Worm (Caenorhabditis elegans) whole organism, L1 larva: ENCODE results near the gene ndx-2.

Experiments
- C04F5.9 ChIP-seq: sonication (generic microtip); optimal IDR thresholded peaks from 2 replicates; lab custom pipeline; 2016; ENCODE audit warnings: missing genetic modification characterization, missing compliant biosample characterization
- C16A3.4 ChIP-seq: fragments of 150-350 bp; optimal IDR thresholded peaks from 2 replicates; lab custom pipeline; 2014; ENCODE audit warnings: missing biosample characterization, missing genetic modification characterization
- Y116A8C.19 ChIP-seq: sonication (generic microtip); optimal IDR thresholded peaks from 2 replicates; lab custom pipeline; 2016; ENCODE audit warnings: missing compliant biosample characterization, missing genetic modification characterization, borderline replicate concordance
- aly-2 ChIP-seq: fragments of 150-350 bp; optimal IDR thresholded peaks from 2 replicates; lab custom pipeline; 2014; ENCODE audit warnings: missing biosample characterization, missing genetic modification characterization
- ama-1 ChIP-seq: fragments of 150-350 bp; optimal IDR thresholded peaks from 2 replicates; lab custom pipeline; 2014
- ceh-63 ChIP-seq: fragments of 200-800 bp; sonication (Bioruptor generic); optimal IDR thresholded peaks from 2 replicates; lab custom pipeline; 2018; ENCODE audit warnings: mild to moderate bottlenecking, missing genetic modification characterization, missing compliant biosample characterization
- ceh-8 ChIP-seq: fragments of 200-800 bp; sonication (Bioruptor generic); optimal IDR thresholded peaks from 2 replicates; lab custom pipeline; 2018; ENCODE audit warnings: mild to moderate bottlenecking, missing genetic modification characterization, moderate library complexity, missing compliant biosample characterization
- ceh-82 ChIP-seq, 3 experiments: fragments of 150-350 bp in 1 of 3; sonication (generic microtip) in 2 of 3; optimal IDR thresholded peaks; 2 replicates each; lab custom pipeline; 2014 to 2017; ENCODE audit warnings: missing biosample characterization in 3 of 3, missing genetic modification characterization in 3 of 3
- ceh-90 ChIP-seq: sonication (generic microtip); optimal IDR thresholded peaks from 2 replicates; lab custom pipeline; 2016; ENCODE audit warnings: missing genetic modification characterization, missing compliant biosample characterization
- ces-1 ChIP-seq: fragments of 150-350 bp; optimal IDR thresholded peaks from 2 replicates; lab custom pipeline; 2014; ENCODE audit warnings: missing biosample characterization, missing genetic modification reagents, missing genetic modification characterization
- dpl-1 ChIP-seq, 3 experiments: fragments of 150-350 bp in 2 of 3; sonication (generic microtip) in 1 of 3; optimal IDR thresholded peaks; 2 replicates each; lab custom pipeline; 2014 to 2017; ENCODE audit warnings: missing biosample characterization in 3 of 3, missing genetic modification characterization in 3 of 3, missing genetic modification reagents in 3 of 3
- efl-3 ChIP-seq: fragments of 200-800 bp; sonication (Bioruptor generic); optimal IDR thresholded peaks from 2 replicates; lab custom pipeline; 2018; ENCODE audit warnings: mild to moderate bottlenecking, missing genetic modification characterization, missing compliant biosample characterization
- egl-27 ChIP-seq, 2 experiments: fragments of 150-350 bp in 1 of 2; sonication (generic microtip); optimal IDR thresholded peaks; 3 replicates each; lab custom pipeline; 2017 to 2018; ENCODE audit warnings: missing biosample characterization in 2 of 2, missing genetic modification characterization in 2 of 2, missing genetic modification reagents in 2 of 2
- elt-2 ChIP-seq: sonication (generic microtip); optimal IDR thresholded peaks from 2 replicates; lab custom pipeline; 2016; ENCODE audit warnings: missing genetic modification characterization, mild to moderate bottlenecking, inconsistent platforms, missing compliant biosample characterization, missing genetic modification reagents
- elt-3 ChIP-seq, 6 experiments: fragments of 150-350 bp in 1 of 6; sonication (generic microtip); optimal IDR thresholded peaks; 2 replicates each; lab custom pipeline; 2017 to 2018; ENCODE audit warnings: missing biosample characterization in 6 of 6, missing genetic modification characterization in 6 of 6, inconsistent platforms in 1 of 6
- fkh-10 ChIP-seq: sonication (generic microtip); optimal IDR thresholded peaks from 2 replicates; lab custom pipeline; 2017; ENCODE audit warnings: missing biosample characterization, missing genetic modification reagents, missing genetic modification characterization
- fkh-4 ChIP-seq: sonication (generic microtip); optimal IDR thresholded peaks from 2 replicates; lab custom pipeline; 2016; ENCODE audit warnings: missing compliant biosample characterization, missing genetic modification characterization, borderline replicate concordance
- fos-1 ChIP-seq: fragments of 150-350 bp; optimal IDR thresholded peaks from 2 replicates; lab custom pipeline; 2014; ENCODE audit warnings: missing biosample characterization, missing genetic modification characterization
- hlh-17 ChIP-seq: fragments of 200-800 bp; sonication (Bioruptor generic); optimal IDR thresholded peaks from 2 replicates; lab custom pipeline; 2018; ENCODE audit warnings: missing genetic modification characterization, mild to moderate bottlenecking, missing compliant biosample characterization, moderate library complexity, borderline replicate concordance
- hlh-4 ChIP-seq: sonication (generic microtip); optimal IDR thresholded peaks from 2 replicates; lab custom pipeline; 2016; ENCODE audit warnings: mild to moderate bottlenecking, missing genetic modification characterization, missing compliant biosample characterization
- hpl-2 ChIP-seq: fragments of 150-350 bp; optimal IDR thresholded peaks from 2 replicates; lab custom pipeline; 2014; ENCODE audit warnings: missing biosample characterization, missing genetic modification reagents, missing genetic modification characterization
- irx-1 ChIP-seq: sonication (generic microtip); optimal IDR thresholded peaks from 2 replicates; lab custom pipeline; 2016; ENCODE audit warnings: missing genetic modification characterization, missing compliant biosample characterization
- lin-14 ChIP-seq: fragments of 200-800 bp; sonication (Bioruptor generic); optimal IDR thresholded peaks from 2 replicates; lab custom pipeline; 2018; ENCODE audit warnings: mild to moderate bottlenecking, missing genetic modification characterization, moderate library complexity, missing compliant biosample characterization
- lin-15B ChIP-seq: fragments of 150-350 bp; sonication (generic microtip); optimal IDR thresholded peaks from 3 replicates; lab custom pipeline; 2014; ENCODE audit warnings: missing biosample characterization, missing genetic modification characterization
- lin-35 ChIP-seq, 2 experiments: fragments of 150-350 bp; optimal IDR thresholded peaks; 2 replicates each; lab custom pipeline; 2014; ENCODE audit warnings: missing biosample characterization in 2 of 2, missing genetic modification characterization in 2 of 2, missing genetic modification reagents in 2 of 2
- lin-39 ChIP-seq: fragments of 150-350 bp; optimal IDR thresholded peaks from 2 replicates; lab custom pipeline; 2014; ENCODE audit warnings: missing biosample characterization, missing genetic modification reagents, missing genetic modification characterization
- mdl-1 ChIP-seq, 2 experiments: fragments of 150-350 bp; optimal IDR thresholded peaks; 2 replicates each; lab custom pipeline; 2014 to 2017; ENCODE audit warnings: missing biosample characterization in 2 of 2, missing genetic modification characterization in 2 of 2, inconsistent platforms in 1 of 2
- mef-2 ChIP-seq: fragments of 150-350 bp; optimal IDR thresholded peaks from 2 replicates; lab custom pipeline; 2014; ENCODE audit warnings: missing biosample characterization, missing genetic modification characterization
- nhr-11 ChIP-seq: fragments of 150-350 bp; optimal IDR thresholded peaks from 2 replicates; lab custom pipeline; 2014; ENCODE audit warnings: missing biosample characterization, missing genetic modification characterization
- nhr-19 ChIP-seq: fragments of 200-800 bp; sonication (Bioruptor generic); conservative IDR thresholded peaks from 2 replicates; pipeline ENCODE4 v1.3.6; 2022; ENCODE audit warnings: missing genetic modification characterization, missing compliant biosample characterization
- nhr-28 ChIP-seq: fragments of 150-350 bp; optimal IDR thresholded peaks from 2 replicates; lab custom pipeline; 2014; ENCODE audit warnings: missing biosample characterization, missing genetic modification characterization
- nhr-47 ChIP-seq: sonication (generic microtip); optimal IDR thresholded peaks from 2 replicates; lab custom pipeline; 2016; ENCODE audit warnings: mild to moderate bottlenecking, missing genetic modification characterization, moderate library complexity, missing compliant biosample characterization
- nhr-76 ChIP-seq: sonication (generic microtip); optimal IDR thresholded peaks from 2 replicates; lab custom pipeline; 2017; ENCODE audit warnings: missing biosample characterization, missing genetic modification characterization
- nhr-85 ChIP-seq: sonication (generic microtip); peaks from one replicate; lab custom pipeline; 2016; ENCODE audit warnings: missing genetic modification characterization, inconsistent platforms, missing compliant biosample characterization
- nhr-90 ChIP-seq: sonication (generic microtip); optimal IDR thresholded peaks from 2 replicates; lab custom pipeline; 2016; ENCODE audit warnings: mild to moderate bottlenecking, missing genetic modification characterization, missing compliant biosample characterization; ENCODE audit not compliant: poor library complexity
- pag-3 ChIP-seq: sonication (generic microtip); optimal IDR thresholded peaks from 2 replicates; lab custom pipeline; 2017; ENCODE audit warnings: missing genetic modification characterization, mild to moderate bottlenecking, missing compliant biosample characterization, antibody characterized with exemption, borderline replicate concordance; ENCODE audit not compliant: insufficient read depth
- pax-3 ChIP-seq: fragments of 200-800 bp; sonication (Bioruptor generic); optimal IDR thresholded peaks from 2 replicates; lab custom pipeline; 2018; ENCODE audit warnings: mild to moderate bottlenecking, missing genetic modification characterization, moderate library complexity, missing compliant biosample characterization
- rnt-1 ChIP-seq: sonication (generic microtip); optimal IDR thresholded peaks from 2 replicates; lab custom pipeline; 2016; ENCODE audit warnings: mild to moderate bottlenecking, missing genetic modification characterization, moderate library complexity, missing compliant biosample characterization
- skn-1 ChIP-seq: fragments of 150-350 bp; optimal IDR thresholded peaks from 2 replicates; lab custom pipeline; 2014; ENCODE audit warnings: missing biosample characterization, missing genetic modification characterization
- snu-23 ChIP-seq: sonication (generic microtip); optimal IDR thresholded peaks from 2 replicates; lab custom pipeline; 2016; ENCODE audit warnings: missing genetic modification characterization, missing compliant biosample characterization
- sptf-1 ChIP-seq: fragments of 150-350 bp; optimal IDR thresholded peaks from 2 replicates; lab custom pipeline; 2014; ENCODE audit warnings: missing biosample characterization, missing genetic modification characterization
- sup-37 ChIP-seq: fragments of 200-800 bp; sonication (Bioruptor generic); optimal IDR thresholded peaks from 2 replicates; lab custom pipeline; 2018; ENCODE audit warnings: mild to moderate bottlenecking, missing genetic modification characterization, missing compliant biosample characterization
- swsn-7 ChIP-seq: sonication (generic microtip); optimal IDR thresholded peaks from 2 replicates; lab custom pipeline; 2016; ENCODE audit warnings: missing genetic modification characterization, missing compliant biosample characterization
- unc-30 ChIP-seq: sonication (generic microtip); optimal IDR thresholded peaks from 2 replicates; lab custom pipeline; 2017; ENCODE audit warnings: missing biosample characterization, missing genetic modification characterization
- unc-62 ChIP-seq: fragments of 150-350 bp; optimal IDR thresholded peaks from 2 replicates; lab custom pipeline; 2014; ENCODE audit warnings: missing biosample characterization, missing genetic modification reagents, missing genetic modification characterization
- unc-86 ChIP-seq: sonication (generic microtip); optimal IDR thresholded peaks from 2 replicates; lab custom pipeline; 2016; ENCODE audit warnings: missing genetic modification characterization, missing compliant biosample characterization
- zip-4 ChIP-seq: fragments of 200-800 bp; sonication (Bioruptor generic); optimal IDR thresholded peaks from 2 replicates; lab custom pipeline; 2018; ENCODE audit warnings: mild to moderate bottlenecking, missing genetic modification characterization, moderate library complexity, missing compliant biosample characterization
- ztf-11 ChIP-seq, 2 experiments: sonication (generic microtip); optimal IDR thresholded peaks; 2 replicates each; lab custom pipeline; 2016 to 2017; ENCODE audit warnings: missing genetic modification characterization in 2 of 2, missing biosample characterization in 1 of 2, missing compliant biosample characterization in 1 of 2
- ztf-4 ChIP-seq: fragments of 150-350 bp; optimal IDR thresholded peaks from 2 replicates; lab custom pipeline; 2014; ENCODE audit warnings: missing biosample characterization, missing genetic modification characterization

The ndx-2 gene

DNA sequence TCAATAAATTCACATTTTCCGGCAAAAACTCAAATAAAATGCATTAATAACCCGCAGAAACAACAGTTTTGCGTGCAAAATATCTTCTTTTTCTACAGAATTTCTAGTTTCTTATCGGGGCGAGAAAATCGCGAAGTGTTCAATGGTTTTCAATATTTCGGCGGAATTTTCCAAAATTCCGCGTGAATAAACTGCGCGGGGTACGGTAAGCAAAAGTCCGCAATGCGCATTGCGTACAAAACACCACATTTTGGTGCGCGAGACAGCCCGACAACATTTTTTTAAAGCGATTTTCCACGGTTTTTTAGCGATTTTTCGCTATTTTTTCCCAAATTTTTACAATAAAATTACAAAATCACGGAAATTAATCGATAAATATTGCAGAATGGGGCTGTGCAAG, 29.6 kb upstream of the ndx-2 start, which contains the start of gene Y45G12B.2 (continued):
- TF ChIP-seq ceh-8 (GFP tag; lab: Kevin White, UChicago) (no peak), swsn-7 (tag; lab: Kevin White, UChicago) (peak; percentile 61), snu-23 (GFP tag; lab: Kevin White, UChicago) (peak; percentile 84), nhr-76 (no peak), fos-1 (peak; percentile 40), ceh-82 (tag; optimal IDR thresholded peaks at IDR 0.05; lab: Kevin White, UChicago) (peak; percentile 60 to 88 (median 63)), fkh-10 (GFP tag; lab: Kevin White, UChicago) (no peak), elt-2 (tag; lab: Kevin White, UChicago) (no peak), hlh-4 (no peak), nhr-28 (tag; lab: Kevin White, UChicago) (no peak), ces-1 (GFP tag; lab: Kevin White, UChicago) (no peak), unc-62 (GFP tag; lab: Kevin White, UChicago) (no peak), irx-1 (no peak), rnt-1 (tag; lab: Kevin White, UChicago) (no peak), fkh-4 (tag; lab: Kevin White, UChicago) (no peak), efl-3 (GFP tag; lab: Kevin White, UChicago) (no peak), ztf-11 (tag; optimal IDR thresholded peaks at IDR 0.05; lab: Kevin White, UChicago) (no peak), nhr-47 (tag; lab: Kevin White, UChicago) (peak; percentile 72), egl-27 (tag; optimal IDR thresholded peaks at IDR 0.05; lab: Kevin White, UChicago) (no peak), lin-39 (no peak), lin-35 (GFP tag; optimal IDR thresholded peaks at IDR 0.05; lab: Kevin White, UChicago) (peak; percentile 74 to 86), Y116A8C.19 (tag; lab: Kevin White, UChicago) (no peak), elt-3 (tag; optimal IDR thresholded peaks at IDR 0.05; lab: Kevin White, UChicago) (peak in 1 of 6 experiments; percentile 34), ama-1 (no peak), pax-3 (tag; lab: Kevin White, UChicago) (no peak), sup-37 (no peak), nhr-19 (GFP tag; lab: Robert Waterston, UW) (peak; percentile 58), hlh-17 (no peak), nhr-90 (peak; percentile 62), mdl-1 (tag; optimal IDR thresholded peaks at IDR 0.05; lab: Kevin White, UChicago) (peak in 1 of 2 experiments; percentile 71), unc-86 (tag; lab: Kevin White, UChicago) (peak; percentile 30), aly-2 (peak; percentile 41), ztf-4 (tag; lab: Kevin White, UChicago) (no peak), mef-2 (tag; lab: Kevin White, UChicago) (no peak), skn-1 (tag; lab: Kevin White, UChicago) (peak; percentile 45), zip-4 (no peak), lin-14 (GFP tag; lab: Kevin White, UChicago) (no peak), hpl-2 (GFP tag; lab: Kevin White, UChicago) (no peak), ceh-90 (tag; lab: Kevin White, UChicago) (no peak), unc-30 (tag; lab: Kevin White, UChicago) (no peak), C04F5.9 (tag; lab: Kevin White, UChicago) (no peak), C16A3.4 (tag; lab: Kevin White, UChicago) (peak; percentile 61), nhr-11 (tag; lab: Kevin White, UChicago) (no peak), dpl-1 (GFP tag; optimal IDR thresholded peaks at IDR 0.05; lab: Kevin White, UChicago) (peak; percentile 65 to 82 (median 76)), ceh-63 (GFP tag; lab: Kevin White, UChicago) (no peak), sptf-1 (tag; lab: Kevin White, UChicago) (no peak), nhr-85 (peak; percentile 70), pag-3 (tag; lab: Kevin White, UChicago) (no peak), lin-15B (peak; percentile 44)
